Fruit fly (Drosophila melanogaster) whole organism, embryonic: ENCODE data around the gene CG46465.

Experiments used
- Adf1 ChIP-seq: fragments of 200-800 bp; sonication (Bioruptor generic); IDR thresholded peaks from 2 replicates; pipeline ENCODE4 v1.3.6; 2022; ENCODE audit warnings: missing biosample characterization, missing genetic modification characterization
- CG10543 ChIP-seq: fragments of 200-800 bp; sonication (Bioruptor generic); optimal IDR thresholded peaks from 3 replicates; lab custom pipeline; 2017; ENCODE audit warnings: missing biosample characterization, mild to moderate bottlenecking, missing genetic modification characterization, moderate library complexity
- CG10979 ChIP-seq: fragments of 200-800 bp; sonication (Bioruptor generic); optimal IDR thresholded peaks from 2 replicates; lab custom pipeline; 2018; ENCODE audit warnings: missing biosample characterization, mild to moderate bottlenecking, missing genetic modification characterization, moderate library complexity
- CG11247 ChIP-seq: fragments of 200-800 bp; sonication (Bioruptor generic); IDR thresholded peaks from 2 replicates; pipeline ENCODE4 v1.3.6; 2022; ENCODE audit warnings: missing biosample characterization, missing genetic modification characterization
- CG11504 ChIP-seq: fragments of 200-800 bp; sonication (Bioruptor generic); optimal IDR thresholded peaks from 3 replicates; lab custom pipeline; 2019; ENCODE audit warnings: missing biosample characterization, mild to moderate bottlenecking, missing genetic modification characterization, moderate library complexity
- CG11560 ChIP-seq: fragments of 200-800 bp; sonication (Bioruptor generic); IDR thresholded peaks from 3 replicates; pipeline ENCODE4 v1.3.6; 2022; ENCODE audit warnings: missing biosample characterization, missing genetic modification characterization
- CG12769 ChIP-seq: fragments of 200-800 bp; sonication (Bioruptor generic); optimal IDR thresholded peaks from 2 replicates; lab custom pipeline; 2019; ENCODE audit warnings: missing biosample characterization, mild to moderate bottlenecking, missing genetic modification characterization, moderate library complexity
- CG13287 ChIP-seq: fragments of 200-800 bp; sonication (Bioruptor generic); IDR thresholded peaks from 2 replicates; pipeline ENCODE4 v1.3.6; 2022; ENCODE audit warnings: missing biosample characterization, missing genetic modification characterization; ENCODE audit not compliant: partially characterized antibody
- CG13894 ChIP-seq: fragments of 200-800 bp; sonication (Bioruptor generic); optimal IDR thresholded peaks from 3 replicates; lab custom pipeline; 2018; ENCODE audit warnings: missing biosample characterization, mild to moderate bottlenecking, missing genetic modification characterization, moderate library complexity
- CG17328 ChIP-seq: fragments of 200-800 bp; sonication (Bioruptor generic); IDR thresholded peaks from 2 replicates; pipeline ENCODE4 v1.3.6; 2022; ENCODE audit warnings: missing biosample characterization, missing genetic modification characterization
- CG18619 ChIP-seq: fragments of 200-800 bp; sonication (Bioruptor generic); optimal IDR thresholded peaks from 3 replicates; lab custom pipeline; 2017; ENCODE audit warnings: missing biosample characterization, mild to moderate bottlenecking, missing genetic modification characterization
- CG2678 ChIP-seq: fragments of 200-800 bp; sonication (Bioruptor generic); optimal IDR thresholded peaks from 3 replicates; lab custom pipeline; 2019; ENCODE audit warnings: missing biosample characterization, mild to moderate bottlenecking, missing genetic modification characterization, moderate library complexity
- CG4360 ChIP-seq: fragments of 200-800 bp; sonication (Bioruptor generic); IDR thresholded peaks from 2 replicates; pipeline ENCODE4 v1.3.6; 2022; ENCODE audit warnings: missing biosample characterization, missing genetic modification characterization
- CG4820 ChIP-seq: fragments of 200-800 bp; sonication (Bioruptor generic); optimal IDR thresholded peaks from 3 replicates; lab custom pipeline; 2016; ENCODE audit warnings: missing biosample characterization, missing genetic modification characterization
- CG6175 ChIP-seq: fragments of 200-800 bp; sonication (Bioruptor generic); IDR thresholded peaks from 3 replicates; pipeline ENCODE4 v1.3.6; 2022; ENCODE audit warnings: missing biosample characterization, missing genetic modification characterization
- CG6683 ChIP-seq: fragments of 200-800 bp; sonication (Bioruptor generic); optimal IDR thresholded peaks from 2 replicates; lab custom pipeline; 2017; ENCODE audit warnings: missing biosample characterization, mild to moderate bottlenecking, missing genetic modification characterization, missing genetic modification reagents
- CG7839 ChIP-seq: fragments of 200-800 bp; sonication (Bioruptor generic); optimal IDR thresholded peaks from 3 replicates; lab custom pipeline; 2018; ENCODE audit warnings: missing biosample characterization, mild to moderate bottlenecking, missing genetic modification characterization, moderate library complexity
- CG8478 ChIP-seq: fragments of >200 bp; optimal IDR thresholded peaks from 2 replicates; lab custom pipeline; 2018
- CoRest ChIP-seq: fragments of 200-800 bp; sonication (Bioruptor generic); optimal IDR thresholded peaks from 3 replicates; lab custom pipeline; 2018; ENCODE audit warnings: missing biosample characterization, mild to moderate bottlenecking, missing genetic modification characterization, moderate library complexity
- Deaf1 ChIP-seq: fragments of 200-800 bp; optimal IDR thresholded peaks from 3 replicates; lab custom pipeline; 2019; ENCODE audit warnings: missing biosample characterization, mild to moderate bottlenecking, missing genetic modification characterization, moderate library complexity
- Hey ChIP-seq: fragments of 200-800 bp; sonication (Bioruptor generic); optimal IDR thresholded peaks from 3 replicates; lab custom pipeline; 2018; ENCODE audit warnings: missing biosample characterization, mild to moderate bottlenecking, missing genetic modification characterization
- Hr51 ChIP-seq, 2 experiments: fragments of 200-800 bp; sonication (Bioruptor generic); optimal IDR thresholded peaks; 2 replicates in 1 of 2; 3 replicates in 1 of 2; lab custom pipeline; 2016 to 2018; ENCODE audit warnings: missing biosample characterization in 2 of 2, missing genetic modification characterization in 2 of 2, mild to moderate bottlenecking in 1 of 2, moderate library complexity in 1 of 2
- Med ChIP-seq: fragments of 200-800 bp; sonication (Bioruptor generic); peaks from one replicate; lab custom pipeline; 2016; ENCODE audit warnings: missing biosample characterization, missing genetic modification characterization, mild to moderate bottlenecking, inconsistent platforms, moderate library complexity
- NC2β ChIP-seq: fragments of 200-800 bp; sonication (Bioruptor generic); optimal IDR thresholded peaks from 2 replicates; lab custom pipeline; 2016; ENCODE audit warnings: missing biosample characterization, missing genetic modification characterization
- Oli ChIP-seq: fragments of 200-800 bp; sonication (Bioruptor generic); optimal IDR thresholded peaks from 2 replicates; lab custom pipeline; 2018; ENCODE audit warnings: missing biosample characterization, mild to moderate bottlenecking, missing genetic modification characterization, moderate library complexity
- Xbp1 ChIP-seq: fragments of 200-800 bp; sonication (Bioruptor generic); optimal IDR thresholded peaks from 3 replicates; lab custom pipeline; 2016; ENCODE audit warnings: missing biosample characterization, mild to moderate bottlenecking, missing genetic modification characterization
- abd-A ChIP-seq: fragments of 200-800 bp; sonication (Bioruptor generic); optimal IDR thresholded peaks from 3 replicates; lab custom pipeline; 2019; ENCODE audit warnings: missing biosample characterization, mild to moderate bottlenecking, missing genetic modification characterization, moderate library complexity
- cg ChIP-seq: fragments of 200-800 bp; sonication (Bioruptor generic); optimal IDR thresholded peaks from 3 replicates; lab custom pipeline; 2019; ENCODE audit warnings: missing biosample characterization, mild to moderate bottlenecking, missing genetic modification characterization, moderate library complexity
- chinmo ChIP-seq: fragments of 200-800 bp; sonication (Bioruptor generic); IDR thresholded peaks from 4 replicates; pipeline ENCODE4 v1.3.6; 2022; ENCODE audit warnings: missing biosample characterization, missing genetic modification characterization; ENCODE audit not compliant: partially characterized antibody
- crol ChIP-seq: fragments of 200-800 bp; sonication (Bioruptor generic); IDR thresholded peaks from 2 replicates; pipeline ENCODE4 v1.3.6; 2022; ENCODE audit warnings: missing biosample characterization, missing genetic modification characterization
- cwo ChIP-seq: fragments of 200-800 bp; sonication (Bioruptor generic); optimal IDR thresholded peaks from 3 replicates; lab custom pipeline; 2017; ENCODE audit warnings: missing biosample characterization, missing genetic modification characterization, mild to moderate bottlenecking, moderate library complexity, missing genetic modification reagents
- dpn ChIP-seq, 2 experiments: fragments of 200-800 bp; sonication (Bioruptor generic); optimal IDR thresholded peaks; 3 replicates each; lab custom pipeline; 2016; ENCODE audit warnings: missing biosample characterization in 2 of 2, missing genetic modification characterization in 2 of 2
- en ChIP-seq: fragments of 200-800 bp; sonication (Bioruptor generic); optimal IDR thresholded peaks from 2 replicates; lab custom pipeline; 2016; ENCODE audit warnings: missing biosample characterization, missing genetic modification characterization
- grau ChIP-seq: fragments of 200-800 bp; optimal IDR thresholded peaks from 3 replicates; lab custom pipeline; 2019; ENCODE audit warnings: missing biosample characterization, mild to moderate bottlenecking, missing genetic modification characterization, moderate library complexity
- hkb ChIP-seq, 2 experiments: fragments of 200-800 bp in 1 of 2; fragments of >200 bp in 1 of 2; sonication (Bioruptor generic) in 1 of 2; IDR thresholded peaks in 1 of 2; optimal IDR thresholded peaks in 1 of 2; 2 replicates each; pipeline versions ENCODE4 v1.3.6 to Lab custom; 2017 to 2022; ENCODE audit warnings: missing biosample characterization in 1 of 2, missing genetic modification characterization in 1 of 2
- mirr ChIP-seq: fragments of 200-800 bp; sonication (Bioruptor generic); optimal IDR thresholded peaks from 3 replicates; lab custom pipeline; 2018; ENCODE audit warnings: missing biosample characterization, mild to moderate bottlenecking, missing genetic modification characterization
- ranshi ChIP-seq: fragments of 200-800 bp; sonication (Bioruptor generic); IDR thresholded peaks from 2 replicates; pipeline ENCODE4 v1.3.6; 2022; ENCODE audit warnings: missing biosample characterization, missing genetic modification characterization
- salm ChIP-seq: fragments of 200-800 bp; sonication (Bioruptor generic); optimal IDR thresholded peaks from 2 replicates; lab custom pipeline; 2018; ENCODE audit warnings: missing biosample characterization, mild to moderate bottlenecking, missing genetic modification characterization
- scrt ChIP-seq: fragments of 200-800 bp; sonication (Bioruptor generic); optimal IDR thresholded peaks from 2 replicates; lab custom pipeline; 2018; ENCODE audit warnings: missing biosample characterization, mild to moderate bottlenecking, missing genetic modification characterization, moderate library complexity
- tx ChIP-seq: fragments of 200-800 bp; sonication (Bioruptor generic); optimal IDR thresholded peaks from 2 replicates; lab custom pipeline; 2016; ENCODE audit warnings: missing biosample characterization, missing genetic modification characterization

Gene CG46465

dm6 chr2L:19026491-19027197 is 34.3 kb downstream of the CG46465 start (continued):
- no peak for TF ChIP-seq hkb (optimal IDR thresholded peaks at IDR 0.05; lab: Kevin White, UChicago)
- peak; percentile 49; the same call in 1 of the 2 replicates for TF ChIP-seq hkb (GFP tag; IDR thresholded peaks at IDR 0.05; lab: Robert Waterston, UW)
- TF ChIP-seq CG4820 (GFP tag; lab: Kevin White, UChicago), result no peak
- peak; percentile 75 for TF ChIP-seq grau (tag; lab: Kevin White, UChicago)
- peak; percentile 81 for TF ChIP-seq CG12769
- peak; percentile 57 for TF ChIP-seq Oli (tag; lab: Kevin White, UChicago)
- peak; percentile 23 to 26 for TF ChIP-seq dpn (GFP tag; optimal IDR thresholded peaks at IDR 0.05; lab: Kevin White, UChicago)
- TF ChIP-seq CG6683 (GFP tag; lab: Kevin White, UChicago), result peak; percentile 65
- peak; percentile 47 for TF ChIP-seq CG10979 (tag; lab: Kevin White, UChicago)
- peak; percentile 60 for TF ChIP-seq CG18619
- TF ChIP-seq CG7839 (tag; lab: Kevin White, UChicago), result peak; percentile 72
- TF ChIP-seq scrt (GFP tag; lab: Kevin White, UChicago), result peak; percentile 64
- peak; percentile 68 for TF ChIP-seq cwo
- TF ChIP-seq CG2678 (tag; lab: Kevin White, UChicago), result peak; percentile 86

dm6 chr2L:19027246-19027886 is 35.1 kb downstream of the CG46465 start, which contains the start of gene Sidpn:
TSS of gene Sidpn (plus strand) at chr2L:19027710.
- no peak for TF ChIP-seq en (GFP tag; lab: Kevin White, UChicago)
- peak; percentile 3 for TF ChIP-seq cg
- TF ChIP-seq CG10543 (GFP tag; lab: Kevin White, UChicago), result peak; percentile 64
- TF ChIP-seq ranshi, result 0 out of 2 replicates have a peak, but pooled peaks have one; percentile 16
- peak; percentile 75 for TF ChIP-seq CG11504 (tag; lab: Kevin White, UChicago)
- no peak for TF ChIP-seq tx (GFP tag; lab: Kevin White, UChicago)
- 0 out of 3 replicates have a peak, but pooled peaks have one; percentile 12 for TF ChIP-seq CG6175 (GFP tag; lab: Robert Waterston, UW)
- TF ChIP-seq NC2β, result no peak
- peak in 1 of 2 experiments; percentile 52 for TF ChIP-seq Hr51 (GFP tag; optimal IDR thresholded peaks at IDR 0.05; lab: Kevin White, UChicago)
- TF ChIP-seq CG11560 (tag; lab: Robert Waterston, UW), result no peak
- TF ChIP-seq crol (GFP tag; lab: Robert Waterston, UW), result peak; percentile 63
- TF ChIP-seq mirr (GFP tag; lab: Kevin White, UChicago), result peak; percentile 47
- peak; percentile 77; the same call in 1 of the 2 replicates for TF ChIP-seq Adf1 (GFP tag; lab: Robert Waterston, UW)
- no peak for TF ChIP-seq CoRest (tag; lab: Kevin White, UChicago)
- peak; percentile 48; the same call in 1 of the 2 replicates for TF ChIP-seq CG4360 (GFP tag; lab: Robert Waterston, UW)
- TF ChIP-seq Xbp1 (GFP tag; lab: Kevin White, UChicago), result no peak
- TF ChIP-seq Med (GFP tag; lab: Kevin White, UChicago), result peak; percentile 78
- peak; percentile 89 for TF ChIP-seq Hey (tag; lab: Kevin White, UChicago)
- TF ChIP-seq CG8478, result peak; percentile 60
- TF ChIP-seq CG13894 (tag; lab: Kevin White, UChicago), result peak; percentile 19
- TF ChIP-seq chinmo (GFP tag; lab: Robert Waterston, UW), result 0 out of 4 replicates have a peak, but pooled peaks have one; percentile 56
- peak; percentile 99 for TF ChIP-seq abd-A (tag; lab: Kevin White, UChicago)
- TF ChIP-seq scrt (GFP tag; lab: Kevin White, UChicago), result peak; percentile 40
- peak; percentile 9; the same call in 1 of the 2 replicates for TF ChIP-seq CG13287 (GFP tag; lab: Robert Waterston, UW)
- peak; percentile 95 for TF ChIP-seq Deaf1
- no peak for TF ChIP-seq salm (tag; lab: Kevin White, UChicago)
- no peak for TF ChIP-seq CG17328 (GFP tag; lab: Robert Waterston, UW)
- peak; percentile 18; the same call in 1 of the 2 replicates for TF ChIP-seq CG11247
